Fruit fly (Drosophila melanogaster) whole organism, embryonic: ENCODE measurements around the gene lilli.

Source experiments
- ATbp ChIP-seq: fragments of 200-800 bp; sonication (Bioruptor generic); optimal IDR thresholded peaks from 2 replicates; lab custom pipeline; 2017; ENCODE audit warnings: missing biosample characterization, mild to moderate bottlenecking, missing genetic modification characterization, missing genetic modification reagents
- Adf1 ChIP-seq: fragments of 200-800 bp; sonication (Bioruptor generic); IDR thresholded peaks from 2 replicates; pipeline ENCODE4 v1.3.6; 2022; ENCODE audit warnings: missing biosample characterization, missing genetic modification characterization
- Aef1 ChIP-seq: fragments of 200-800 bp; sonication (Bioruptor generic); IDR thresholded peaks from 3 replicates; pipeline ENCODE4 v1.3.6; 2022; ENCODE audit warnings: missing biosample characterization, missing genetic modification characterization
- B-H1 ChIP-seq: fragments of 200-800 bp; sonication (Bioruptor generic); IDR thresholded peaks from 3 replicates; pipeline ENCODE4 v1.3.6; 2022; ENCODE audit warnings: missing biosample characterization, missing genetic modification characterization
- Bdp1 ChIP-seq: fragments of 200-800 bp; sonication (Bioruptor generic); optimal IDR thresholded peaks from 3 replicates; lab custom pipeline; 2016; ENCODE audit warnings: missing biosample characterization, missing genetic modification characterization
- Blimp-1 ChIP-seq: fragments of 200-800 bp; sonication (Bioruptor generic); optimal IDR thresholded peaks from 3 replicates; lab custom pipeline; 2018; ENCODE audit warnings: missing biosample characterization, missing genetic modification characterization, mild to moderate bottlenecking, moderate library complexity, missing genetic modification reagents
- CG12104 ChIP-seq: fragments of 200-800 bp; sonication (Bioruptor generic); optimal IDR thresholded peaks from 3 replicates; lab custom pipeline; 2016; ENCODE audit warnings: missing biosample characterization, missing genetic modification characterization
- CG12299 ChIP-seq: fragments of 200-800 bp; sonication (Bioruptor generic); optimal IDR thresholded peaks from 2 replicates; lab custom pipeline; 2018; ENCODE audit warnings: missing biosample characterization, mild to moderate bottlenecking, missing genetic modification characterization
- CG12391 ChIP-seq: fragments of 200-800 bp; sonication (Bioruptor generic); optimal IDR thresholded peaks from 3 replicates; lab custom pipeline; 2018; ENCODE audit warnings: missing biosample characterization, mild to moderate bottlenecking, missing genetic modification characterization, moderate library complexity
- CG15269 ChIP-seq: fragments of 200-800 bp; sonication (Bioruptor generic); optimal IDR thresholded peaks from 2 replicates; lab custom pipeline; 2018; ENCODE audit warnings: missing biosample characterization, mild to moderate bottlenecking, missing genetic modification characterization, moderate library complexity
- CG1603 ChIP-seq: fragments of 200-800 bp; sonication (Bioruptor generic); optimal IDR thresholded peaks from 2 replicates; lab custom pipeline; 2019; ENCODE audit warnings: missing biosample characterization, mild to moderate bottlenecking, missing genetic modification characterization, moderate library complexity
- CG16815 ChIP-seq: fragments of 200-800 bp; sonication (Bioruptor generic); optimal IDR thresholded peaks from 3 replicates; lab custom pipeline; 2017; ENCODE audit warnings: missing biosample characterization, mild to moderate bottlenecking, missing genetic modification characterization
- CG16863 ChIP-seq: fragments of 200-800 bp; sonication (Bioruptor generic); optimal IDR thresholded peaks from 3 replicates; lab custom pipeline; 2016; ENCODE audit warnings: missing biosample characterization, missing genetic modification characterization
- CG17359 ChIP-seq: fragments of 200-800 bp; sonication (Bioruptor generic); optimal IDR thresholded peaks from 3 replicates; lab custom pipeline; 2018; ENCODE audit warnings: missing biosample characterization, mild to moderate bottlenecking, missing genetic modification characterization, moderate library complexity
- CG17829 ChIP-seq: fragments of 200-800 bp; optimal IDR thresholded peaks from 2 replicates; lab custom pipeline; 2019; ENCODE audit warnings: missing biosample characterization, mild to moderate bottlenecking, missing genetic modification characterization, moderate library complexity
- CG4360 ChIP-seq: fragments of 200-800 bp; sonication (Bioruptor generic); IDR thresholded peaks from 2 replicates; pipeline ENCODE4 v1.3.6; 2022; ENCODE audit warnings: missing biosample characterization, missing genetic modification characterization
- CG43689 ChIP-seq: fragments of 200-800 bp; sonication (Bioruptor generic); IDR thresholded peaks from 2 replicates; pipeline ENCODE4 v1.3.6; 2022; ENCODE audit warnings: missing biosample characterization, missing genetic modification characterization
- CG5180 ChIP-seq: fragments of 200-800 bp; sonication (Bioruptor generic); optimal IDR thresholded peaks from 3 replicates; lab custom pipeline; 2017; ENCODE audit warnings: missing biosample characterization, missing genetic modification characterization, mild to moderate bottlenecking, moderate library complexity, missing genetic modification reagents
- CkIIα-i1 ChIP-seq: fragments of 200-800 bp; sonication (Bioruptor generic); IDR thresholded peaks from 2 replicates; pipeline ENCODE4 v1.3.6; 2022; ENCODE audit warnings: missing biosample characterization, missing genetic modification characterization
- Deaf1 ChIP-seq: fragments of 200-800 bp; optimal IDR thresholded peaks from 3 replicates; lab custom pipeline; 2019; ENCODE audit warnings: missing biosample characterization, mild to moderate bottlenecking, missing genetic modification characterization, moderate library complexity
- Doc3 ChIP-seq: fragments of 200-800 bp; sonication (Bioruptor generic); IDR thresholded peaks from 3 replicates; pipeline ENCODE4 v1.3.6; 2022; ENCODE audit warnings: missing biosample characterization, missing genetic modification characterization; ENCODE audit not compliant: partially characterized antibody
- Hand ChIP-seq: fragments of 200-800 bp; sonication (Bioruptor generic); optimal IDR thresholded peaks from 2 replicates; lab custom pipeline; 2017; ENCODE audit warnings: mild to moderate bottlenecking, missing biosample characterization, missing genetic modification reagents, missing genetic modification characterization
- Hey ChIP-seq: fragments of 200-800 bp; sonication (Bioruptor generic); optimal IDR thresholded peaks from 3 replicates; lab custom pipeline; 2018; ENCODE audit warnings: missing biosample characterization, mild to moderate bottlenecking, missing genetic modification characterization
- MTF-1 ChIP-seq: fragments of 200-800 bp; sonication (Bioruptor generic); optimal IDR thresholded peaks from 2 replicates; lab custom pipeline; 2018; ENCODE audit warnings: missing biosample characterization, mild to moderate bottlenecking, missing genetic modification characterization, borderline replicate concordance
- Max ChIP-seq: fragments of 200-800 bp; sonication (Bioruptor generic); optimal IDR thresholded peaks from 2 replicates; lab custom pipeline; 2016; ENCODE audit warnings: missing biosample characterization, mild to moderate bottlenecking, missing genetic modification characterization
- NC2β ChIP-seq: fragments of 200-800 bp; sonication (Bioruptor generic); optimal IDR thresholded peaks from 2 replicates; lab custom pipeline; 2016; ENCODE audit warnings: missing biosample characterization, missing genetic modification characterization
- Opbp ChIP-seq: fragments of 200-800 bp; sonication (Bioruptor generic); IDR thresholded peaks from 3 replicates; pipeline ENCODE4 v1.3.6; 2022; ENCODE audit warnings: missing biosample characterization, missing genetic modification characterization; ENCODE audit not compliant: partially characterized antibody
- Side ChIP-seq: fragments of 200-800 bp; sonication (Bioruptor generic); optimal IDR thresholded peaks from 2 replicates; lab custom pipeline; 2016; ENCODE audit warnings: missing biosample characterization, missing genetic modification characterization
- Sox102F ChIP-seq: fragments of 200-800 bp; sonication (Bioruptor generic); optimal IDR thresholded peaks from 2 replicates; lab custom pipeline; 2018; ENCODE audit warnings: missing biosample characterization, mild to moderate bottlenecking, missing genetic modification characterization, moderate library complexity
- Xrp1 ChIP-seq: fragments of 200-800 bp; sonication (Bioruptor generic); IDR thresholded peaks from 2 replicates; pipeline ENCODE4 v1.3.6; 2022; ENCODE audit warnings: missing biosample characterization, missing genetic modification characterization
- ac ChIP-seq: fragments of 200-800 bp; sonication (Bioruptor generic); optimal IDR thresholded peaks from 3 replicates; lab custom pipeline; 2017; ENCODE audit warnings: missing biosample characterization, mild to moderate bottlenecking, missing genetic modification characterization
- bab2 ChIP-seq: fragments of 200-800 bp; sonication (Bioruptor generic); optimal IDR thresholded peaks from 2 replicates; lab custom pipeline; 2016; ENCODE audit warnings: missing biosample characterization, missing genetic modification characterization
- bigmax ChIP-seq: fragments of 200-800 bp; sonication (Bioruptor generic); optimal IDR thresholded peaks from 2 replicates; lab custom pipeline; 2018; ENCODE audit warnings: missing biosample characterization, mild to moderate bottlenecking, missing genetic modification characterization
- chm ChIP-seq: fragments of 200-800 bp; sonication (Bioruptor generic); IDR thresholded peaks from 2 replicates; pipeline ENCODE4 v1.3.6; 2022; ENCODE audit warnings: missing biosample characterization, missing genetic modification characterization
- ci ChIP-seq: fragments of 200-800 bp; sonication (Bioruptor generic); IDR thresholded peaks from 3 replicates; pipeline ENCODE4 v1.3.6; 2022; ENCODE audit warnings: missing biosample characterization, missing genetic modification characterization
- crp ChIP-seq, 2 experiments: fragments of 200-800 bp; sonication (Bioruptor generic); optimal IDR thresholded peaks; 2 replicates in 1 of 2; 3 replicates in 1 of 2; lab custom pipeline; 2017; ENCODE audit warnings: missing biosample characterization in 2 of 2, missing genetic modification characterization in 2 of 2, mild to moderate bottlenecking in 1 of 2, moderate library complexity in 1 of 2
- dan ChIP-seq: fragments of 200-800 bp; sonication (Bioruptor generic); IDR thresholded peaks from 2 replicates; pipeline ENCODE4 v1.3.6; 2022; ENCODE audit warnings: missing biosample characterization, missing genetic modification characterization
- dm ChIP-seq: fragments of 200-800 bp; sonication (Bioruptor generic); optimal IDR thresholded peaks from 3 replicates; lab custom pipeline; 2016; ENCODE audit warnings: missing biosample characterization, missing genetic modification characterization
- dmrt11E ChIP-seq: fragments of 200-800 bp; sonication (Bioruptor generic); optimal IDR thresholded peaks from 3 replicates; lab custom pipeline; 2018; ENCODE audit warnings: missing biosample characterization, mild to moderate bottlenecking, missing genetic modification characterization, moderate library complexity
- dysf ChIP-seq: fragments of 200-800 bp; sonication (Bioruptor generic); IDR thresholded peaks from 3 replicates; pipeline ENCODE4 v1.3.6; 2022; ENCODE audit warnings: missing biosample characterization, missing genetic modification characterization
- ftz-f1 ChIP-seq: fragments of 200-800 bp; sonication (Bioruptor generic); optimal IDR thresholded peaks from 2 replicates; lab custom pipeline; 2016; ENCODE audit warnings: missing biosample characterization, missing genetic modification characterization
- gem ChIP-seq: fragments of 200-800 bp; sonication (Bioruptor generic); optimal IDR thresholded peaks from 2 replicates; lab custom pipeline; 2019; ENCODE audit warnings: missing biosample characterization, mild to moderate bottlenecking, missing genetic modification characterization, moderate library complexity
- hb ChIP-seq: fragments of 200-800 bp; sonication (Bioruptor generic); IDR thresholded peaks from 3 replicates; pipeline ENCODE4 v1.3.6; 2022; ENCODE audit warnings: missing biosample characterization, missing genetic modification characterization; ENCODE audit not compliant: partially characterized antibody
- jumu ChIP-seq: fragments of 200-800 bp; sonication (Bioruptor generic); optimal IDR thresholded peaks from 3 replicates; lab custom pipeline; 2016; ENCODE audit warnings: missing biosample characterization, missing genetic modification characterization
- phol ChIP-seq: fragments of 200-800 bp; sonication (Bioruptor generic); optimal IDR thresholded peaks from 3 replicates; lab custom pipeline; 2018; ENCODE audit warnings: missing biosample characterization, mild to moderate bottlenecking, missing genetic modification characterization, moderate library complexity
- pnt ChIP-seq: fragments of 200-800 bp; sonication (Bioruptor generic); optimal IDR thresholded peaks from 3 replicates; lab custom pipeline; 2016; ENCODE audit warnings: missing biosample characterization, missing genetic modification characterization
- repo ChIP-seq: fragments of 200-800 bp; sonication (Bioruptor generic); optimal IDR thresholded peaks from 2 replicates; lab custom pipeline; 2016; ENCODE audit warnings: missing biosample characterization, missing genetic modification characterization
- tin ChIP-seq: fragments of 200-800 bp; sonication (Bioruptor generic); optimal IDR thresholded peaks from 3 replicates; lab custom pipeline; 2016; ENCODE audit warnings: missing biosample characterization, missing genetic modification characterization
- tna ChIP-seq: fragments of 200-800 bp; sonication (Bioruptor generic); IDR thresholded peaks from 2 replicates; pipeline ENCODE4 v1.3.6; 2022; ENCODE audit warnings: missing biosample characterization, missing genetic modification characterization; ENCODE audit not compliant: partially characterized antibody
- vnd ChIP-seq: fragments of 200-800 bp; sonication (Bioruptor generic); IDR thresholded peaks from 3 replicates; pipeline ENCODE4 v1.3.6; 2022; ENCODE audit warnings: missing biosample characterization, missing genetic modification characterization; ENCODE audit not compliant: partially characterized antibody

lilli gene

DNA sequence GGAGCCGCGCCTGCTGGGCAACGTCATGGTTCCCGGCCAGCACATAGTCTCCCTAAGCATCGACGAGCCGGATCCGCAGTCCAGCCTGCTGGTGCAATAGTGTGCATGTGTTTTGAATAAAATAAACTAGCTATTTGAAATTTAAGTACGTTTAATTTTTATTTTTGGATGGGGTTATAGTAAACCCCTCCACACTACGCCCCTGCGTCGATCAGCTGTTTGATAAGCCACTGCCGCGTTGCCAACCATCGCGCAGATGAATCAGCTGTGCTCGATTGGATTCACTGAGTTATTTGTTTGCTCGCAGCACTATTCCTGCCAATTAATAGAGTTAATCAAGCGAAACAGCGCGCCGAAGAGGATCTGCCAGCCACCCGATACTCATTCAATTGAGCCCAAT, 6.9 kb upstream of the lilli start, which contains the start of gene RabGGTb (continued):
- peak; percentile 57 for TF ChIP-seq CG17829 (tag; lab: Kevin White, UChicago)
- no peak for TF ChIP-seq Hey
- TF ChIP-seq CG5180 (GFP tag; lab: Kevin White, UChicago) = peak; percentile 26
- TF ChIP-seq tin (GFP tag; lab: Kevin White, UChicago) = peak; percentile 39
- TF ChIP-seq repo (GFP tag; lab: Kevin White, UChicago) = peak; percentile 56
- TF ChIP-seq Aef1 (GFP tag; lab: Robert Waterston, UW) = peak; percentile 58
- peak; percentile 34 for TF ChIP-seq ftz-f1 (GFP tag; lab: Kevin White, UChicago)
- TF ChIP-seq pnt (GFP tag; lab: Kevin White, UChicago) = peak; percentile 17
- TF ChIP-seq NC2β (GFP tag; lab: Kevin White, UChicago) = no peak
- no peak for TF ChIP-seq CkIIα-i1 (GFP tag; lab: Robert Waterston, UW)
- TF ChIP-seq dm (GFP tag; lab: Kevin White, UChicago) = peak; percentile 56
- peak; percentile 24 for TF ChIP-seq phol
- no peak for TF ChIP-seq CG12104 (GFP tag; lab: Kevin White, UChicago)
- peak; percentile 46 for TF ChIP-seq Side (GFP tag; lab: Kevin White, UChicago)
- peak; percentile 33 for TF ChIP-seq CG17359 (tag; lab: Kevin White, UChicago)
- TF ChIP-seq Bdp1 (GFP tag; lab: Kevin White, UChicago) = peak; percentile 39
- TF ChIP-seq jumu (GFP tag; lab: Kevin White, UChicago) = peak; percentile 6
- no peak for TF ChIP-seq CG16815 (GFP tag; lab: Kevin White, UChicago)
- TF ChIP-seq dan (GFP tag; lab: Robert Waterston, UW) = no peak
- no peak; the same call in 1 of the 2 replicates for TF ChIP-seq tna
- TF ChIP-seq CG43689 (GFP tag; lab: Robert Waterston, UW) = peak; percentile 50; the same call in 1 of the 2 replicates
- TF ChIP-seq Blimp-1 (GFP tag; lab: Kevin White, UChicago) = peak; percentile 25
- TF ChIP-seq CG1603 (tag; lab: Kevin White, UChicago) = peak; percentile 77
- TF ChIP-seq Sox102F = peak; percentile 34
- peak; percentile 64 for TF ChIP-seq B-H1 (GFP tag; lab: Robert Waterston, UW)
- TF ChIP-seq Xrp1 = peak; percentile 76
- peak; percentile 87 for TF ChIP-seq chm (GFP tag; lab: Robert Waterston, UW)
- TF ChIP-seq dmrt11E (tag; lab: Kevin White, UChicago) = peak; percentile 14
- no peak for TF ChIP-seq hb (GFP tag; lab: Robert Waterston, UW)
- no peak for TF ChIP-seq ac
- peak; percentile 40 for TF ChIP-seq CG12299 (tag; lab: Kevin White, UChicago)
- TF ChIP-seq MTF-1 = peak; percentile 11
- peak; percentile 9 for TF ChIP-seq Deaf1 (tag; lab: Kevin White, UChicago)
- peak; percentile 89 for TF ChIP-seq ci (GFP tag; lab: Robert Waterston, UW)
- peak; percentile 5 for TF ChIP-seq Max (GFP tag; lab: Kevin White, UChicago)
- peak; percentile 47; the same call in 2 of the 3 replicates for TF ChIP-seq Doc3 (GFP tag; lab: Robert Waterston, UW)
- peak; percentile 66 for TF ChIP-seq bab2
- no peak for TF ChIP-seq Opbp
- peak; percentile 15; the same call in 1 of the 2 replicates for TF ChIP-seq CG4360
- peak; percentile 54; the same call in 1 of the 2 replicates for TF ChIP-seq Adf1 (GFP tag; lab: Robert Waterston, UW)
- peak; percentile 59 for TF ChIP-seq CG12391 (tag; lab: Kevin White, UChicago)
- peak; percentile 17 for TF ChIP-seq ATbp
- peak; percentile 36 for TF ChIP-seq CG16863 (GFP tag; lab: Kevin White, UChicago)
- peak; percentile 51 for TF ChIP-seq gem
- peak; percentile 41 for TF ChIP-seq Hand (GFP tag; lab: Kevin White, UChicago)
- TF ChIP-seq CG15269 (tag; lab: Kevin White, UChicago) = peak; percentile 62
- peak; percentile 69 for TF ChIP-seq bigmax (GFP tag; lab: Kevin White, UChicago)
- peak; percentile 80 for TF ChIP-seq dysf
- no peak for TF ChIP-seq vnd (GFP tag; lab: Robert Waterston, UW)
- peak; percentile 99 to 100 for TF ChIP-seq crp (GFP tag; optimal IDR thresholded peaks at IDR 0.05; lab: Kevin White, UChicago)
